Worm (Caenorhabditis elegans): ENCODE results near the gene gldi-7.
A peak's percentile ranks its signal among the peaks of the same experiment; 100 is the strongest.

Gene gldi-7

DNA sequence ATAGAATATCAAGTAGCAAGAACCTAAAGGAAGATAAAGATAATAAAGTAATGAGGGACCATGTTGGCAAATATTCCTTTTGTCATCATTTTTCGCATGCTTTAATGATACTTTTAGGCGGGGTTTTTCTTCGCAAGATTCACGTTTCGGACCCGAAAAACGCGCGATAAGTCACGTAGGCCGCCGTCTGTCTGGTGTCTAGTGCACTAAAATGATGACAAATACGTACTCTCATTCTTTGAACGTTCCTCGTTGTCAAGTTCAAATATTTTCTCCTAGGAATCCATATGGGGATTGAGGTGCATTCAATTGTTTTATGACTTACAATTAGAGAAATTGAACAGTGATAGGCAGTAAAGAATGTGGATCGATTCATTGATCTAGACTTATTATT, 47.2 kb downstream of the gldi-7 start, which contains the start of gene taap-1:
TSS of gene taap-1 (minus strand) at position 79 of the 394 bp plus-strand sequence.
- TF ChIP-seq pha-4 (tag; optimal IDR thresholded peaks at IDR 0.05) (no peak), lin-32 (GFP tag; optimal IDR thresholded peaks at IDR 0.05) (no peak), unc-120 (tag; optimal IDR thresholded peaks at IDR 0.05; ENCODE audit: poor library complexity, severe bottlenecking) (no peak), mls-2 (tag; optimal IDR thresholded peaks at IDR 0.05) (no peak), ceh-83 (GFP tag; optimal IDR thresholded peaks at IDR 0.05) (no peak), cnd-1 (tag; optimal IDR thresholded peaks at IDR 0.05) (no peak), unc-62 (GFP tag; optimal IDR thresholded peaks at IDR 0.05) (no peak), snpc-4 (tag; optimal IDR thresholded peaks at IDR 0.05) (no peak)

DNA sequence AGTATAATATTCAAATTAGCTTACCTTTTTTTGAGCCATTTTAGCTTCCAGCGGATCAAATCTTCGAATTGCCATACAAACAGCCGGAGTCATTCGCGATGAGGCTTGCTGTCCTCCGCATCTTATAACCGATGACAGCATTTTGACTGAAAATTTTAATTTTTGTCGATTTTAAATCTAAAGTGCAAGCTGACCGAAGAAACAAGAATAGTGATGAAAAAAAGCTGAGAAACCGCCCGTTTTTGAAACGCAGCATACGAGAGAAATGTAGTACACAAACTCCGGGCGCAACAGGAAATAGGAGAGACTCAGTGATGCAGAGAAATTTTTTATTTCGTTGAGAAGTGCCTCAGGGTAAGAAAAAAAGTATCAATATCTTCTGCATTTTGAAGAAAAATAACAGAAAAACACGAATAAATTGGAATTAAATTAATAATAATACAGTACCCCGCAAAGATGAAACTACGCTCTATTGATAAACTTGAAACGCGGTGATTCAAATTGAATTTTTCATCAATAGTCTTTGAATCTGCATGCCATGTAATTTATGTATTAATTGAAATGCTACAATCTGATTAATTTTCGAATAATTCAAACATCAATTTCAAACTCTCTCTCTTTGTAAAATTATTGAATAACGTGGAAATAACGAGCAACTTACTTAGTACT, 47.8 kb downstream of the gldi-7 start:
- TF ChIP-seq ces-1 (GFP tag; optimal IDR thresholded peaks at IDR 0.05) (peak; percentile 44), nhr-2 (tag; optimal IDR thresholded peaks at IDR 0.05) (no peak), cnd-1 (tag; optimal IDR thresholded peaks at IDR 0.05) (no peak), lsy-2 (tag; optimal IDR thresholded peaks at IDR 0.05) (peak; percentile 82)

- no peak for TF ChIP-seq ceh-43 (GFP tag; optimal IDR thresholded peaks at IDR 0.05)
- TF ChIP-seq M03D4.4 (tag; optimal IDR thresholded peaks at IDR 0.05): no peak
- no peak for TF ChIP-seq unc-120 (tag; optimal IDR thresholded peaks at IDR 0.05; ENCODE audit: poor library complexity, severe bottlenecking)
- TF ChIP-seq unc-62 (GFP tag; optimal IDR thresholded peaks at IDR 0.05): no peak
- no peak for TF ChIP-seq ces-1 (GFP tag; optimal IDR thresholded peaks at IDR 0.05)
- TF ChIP-seq bed-3 (GFP tag; optimal IDR thresholded peaks at IDR 0.05): no peak
Measured at ce11 chrII:8481731-8482253, 49.2 kb downstream of the gldi-7 start, which contains the start of gene M05D6.5. M05D6.5 (minus strand) TSS chrII:8482203.

DNA sequence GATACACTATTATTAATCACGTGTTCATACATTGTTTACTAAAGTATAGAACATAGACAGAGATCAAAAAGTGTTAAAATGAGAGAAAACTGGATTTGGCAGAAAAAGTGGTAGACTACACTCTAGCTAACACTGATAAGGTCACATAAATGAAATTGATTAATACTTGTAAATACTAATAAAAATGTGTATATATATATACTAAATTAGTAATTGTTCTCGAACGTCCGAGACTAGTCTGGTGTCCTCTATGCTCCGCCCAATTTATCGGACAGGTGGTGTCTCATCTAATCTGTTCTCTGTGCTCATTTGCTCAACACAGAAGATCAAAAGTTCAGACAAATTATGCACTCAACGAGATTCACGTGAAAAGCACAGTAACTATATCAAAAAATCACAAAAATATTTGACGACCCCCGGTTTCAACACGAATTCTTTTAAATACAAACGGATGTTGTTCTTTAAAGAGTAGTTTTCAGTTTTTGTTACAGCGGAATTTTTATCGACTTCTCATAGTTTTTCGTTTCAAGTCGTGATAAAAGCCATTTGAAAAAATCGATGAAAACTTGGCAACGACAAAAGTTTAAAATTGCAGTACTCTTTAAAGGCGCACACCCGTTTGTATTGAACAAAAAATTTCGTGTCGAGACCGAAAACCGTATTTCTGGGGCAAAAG, 49.9 kb downstream of the gldi-7 start:
- TF ChIP-seq M03D4.4 (tag; optimal IDR thresholded peaks at IDR 0.05) (no peak), drap-1 (GFP tag; optimal IDR thresholded peaks at IDR 0.05) (no peak), cnd-1 (tag; optimal IDR thresholded peaks at IDR 0.05) (no peak), ceh-83 (GFP tag; optimal IDR thresholded peaks at IDR 0.05) (no peak), pha-4 (tag; optimal IDR thresholded peaks at IDR 0.05) (peak; percentile 10), mls-2 (tag; optimal IDR thresholded peaks at IDR 0.05) (no peak), sptf-1 (tag; optimal IDR thresholded peaks at IDR 0.05) (no peak), zip-8 (tag; optimal IDR thresholded peaks at IDR 0.05) (no peak), unc-120 (tag; optimal IDR thresholded peaks at IDR 0.05; ENCODE audit: poor library complexity, severe bottlenecking) (peak; percentile 62), ceh-39 (tag; optimal IDR thresholded peaks at IDR 0.05) (peak; percentile 34), hlh-1 (tag; optimal IDR thresholded peaks at IDR 0.05) (peak; percentile 84), unc-39 (tag; optimal IDR thresholded peaks at IDR 0.05) (no peak), nhr-12 (tag; optimal IDR thresholded peaks at IDR 0.05) (no peak), ceh-43 (GFP tag; optimal IDR thresholded peaks at IDR 0.05) (no peak), tbx-8 (GFP tag; optimal IDR thresholded peaks at IDR 0.05) (no peak), elt-3 (tag; optimal IDR thresholded peaks at IDR 0.05) (no peak), elt-1 (tag; optimal IDR thresholded peaks at IDR 0.05; ENCODE audit: borderline replicate concordance, insufficient read depth) (no peak), ces-1 (GFP tag; optimal IDR thresholded peaks at IDR 0.05) (no peak), ham-2 (GFP tag; optimal IDR thresholded peaks at IDR 0.05) (no peak), nhr-237 (tag; optimal IDR thresholded peaks at IDR 0.05) (no peak), nhr-76 (tag; optimal IDR thresholded peaks at IDR 0.05) (no peak), nhr-28 (tag; optimal IDR thresholded peaks at IDR 0.05) (no peak), mab-5 (tag; optimal IDR thresholded peaks at IDR 0.05) (peak; percentile 44), lin-32 (GFP tag; optimal IDR thresholded peaks at IDR 0.05) (no peak), unc-62 (GFP tag; optimal IDR thresholded peaks at IDR 0.05) (peak; percentile 70), lin-13 (tag; optimal IDR thresholded peaks at IDR 0.05) (no peak), nhr-2 (tag; optimal IDR thresholded peaks at IDR 0.05) (peak; percentile 58), sem-2 (GFP tag; optimal IDR thresholded peaks at IDR 0.05) (no peak), lsy-2 (tag; optimal IDR thresholded peaks at IDR 0.05) (no peak), flh-1 (GFP tag; optimal IDR thresholded peaks at IDR 0.05) (no peak), bed-3 (GFP tag; optimal IDR thresholded peaks at IDR 0.05) (no peak), snpc-4 (tag; optimal IDR thresholded peaks at IDR 0.05) (no peak), ztf-11 (tag; optimal IDR thresholded peaks at IDR 0.05) (no peak), mep-1 (tag; optimal IDR thresholded peaks at IDR 0.05) (no peak), blmp-1 (tag; optimal IDR thresholded peaks at IDR 0.05) (no peak)

Measured in whole organism, mixed stage, embryonic.